Worm (Caenorhabditis elegans) whole organism, young adult: ENCODE data around the gene abu-1.
"Not testable (repeated sequence)": the region's sequence is repeated elsewhere in the genome, so short reads cannot be mapped to it uniquely, and the experiment has no call there.

ENCODE experiments used
- B0035.1 ChIP-seq: sonication (generic microtip); optimal IDR thresholded peaks from 2 replicates; lab custom pipeline; 2016; ENCODE audit warnings: missing genetic modification characterization, mild to moderate bottlenecking, missing compliant biosample characterization, missing genotype, missing genetic modification reagents
- B0261.1 ChIP-seq: sonication (generic microtip); optimal IDR thresholded peaks from 2 replicates; lab custom pipeline; 2016; ENCODE audit warnings: mild to moderate bottlenecking, missing genetic modification characterization, moderate library complexity, missing compliant biosample characterization
- B0336.3 ChIP-seq: fragments of 200-800 bp; sonication (Bioruptor generic); IDR thresholded peaks from 2 replicates; pipeline ENCODE4 v1.3.6; 2022; ENCODE audit warnings: missing genetic modification characterization, missing compliant biosample characterization
- C06A6.2 ChIP-seq: fragments of 200-800 bp; sonication (Bioruptor generic); conservative IDR thresholded peaks from 2 replicates; pipeline ENCODE4 v1.3.6; 2022; ENCODE audit warnings: missing genetic modification characterization, missing compliant biosample characterization
- C17E4.6 ChIP-seq: fragments of 200-800 bp; sonication (Bioruptor generic); IDR thresholded peaks from 2 replicates; pipeline ENCODE4 v1.3.6; 2022; ENCODE audit warnings: missing genetic modification reagents, missing genetic modification characterization, missing compliant biosample characterization
- F33H1.4 ChIP-seq: fragments of 200-800 bp; sonication (Bioruptor generic); IDR thresholded peaks from 2 replicates; pipeline ENCODE4 v1.3.6; 2022; ENCODE audit warnings: missing genetic modification reagents, missing genetic modification characterization, missing compliant biosample characterization
- F37B4.10 ChIP-seq: fragments of 200-800 bp; sonication (Bioruptor generic); IDR thresholded peaks from 2 replicates; pipeline ENCODE4 v1.3.6; 2022; ENCODE audit warnings: missing genetic modification characterization, missing compliant biosample characterization
- F39B2.1 ChIP-seq: fragments of 200-800 bp; sonication (Bioruptor generic); IDR thresholded peaks from 2 replicates; pipeline ENCODE4 v1.3.6; 2022; ENCODE audit warnings: missing genetic modification reagents, missing genetic modification characterization, missing compliant biosample characterization
- F57A8.1 ChIP-seq: fragments of 200-800 bp; sonication (Bioruptor generic); optimal IDR thresholded peaks from 2 replicates; lab custom pipeline; 2018; ENCODE audit warnings: mild to moderate bottlenecking, missing genetic modification characterization, moderate library complexity, missing compliant biosample characterization
- K12H6.12 ChIP-seq: fragments of 200-800 bp; sonication (Bioruptor generic); optimal IDR thresholded peaks from 2 replicates; lab custom pipeline; 2018; ENCODE audit warnings: mild to moderate bottlenecking, missing genetic modification characterization, missing compliant biosample characterization
- Y53F4B.3 ChIP-seq: fragments of 200-800 bp; sonication (Bioruptor generic); IDR thresholded peaks from 2 replicates; pipeline ENCODE4 v1.3.6; 2022; ENCODE audit warnings: missing genetic modification reagents, missing genetic modification characterization, missing compliant biosample characterization
- Y56A3A.18 ChIP-seq: fragments of 200-800 bp; sonication (Bioruptor generic); IDR thresholded peaks from 2 replicates; pipeline ENCODE4 v1.3.6; 2022; ENCODE audit warnings: missing genetic modification reagents, missing genetic modification characterization, missing compliant biosample characterization
- Y79H2A.3 ChIP-seq: fragments of 200-800 bp; sonication (Bioruptor generic); conservative IDR thresholded peaks from 2 replicates; pipeline ENCODE4 v1.3.6; 2022; ENCODE audit warnings: missing genetic modification reagents, missing genetic modification characterization, missing compliant biosample characterization
- Y95B8A.8 ChIP-seq: fragments of 200-800 bp; sonication (Bioruptor generic); IDR thresholded peaks from 2 replicates; pipeline ENCODE4 v1.3.6; 2022; ENCODE audit warnings: missing genetic modification reagents, missing genetic modification characterization, missing compliant biosample characterization
- ZK185.1 ChIP-seq: sonication (generic microtip); optimal IDR thresholded peaks from 2 replicates; lab custom pipeline; 2016; ENCODE audit warnings: mild to moderate bottlenecking, missing genetic modification characterization, missing compliant biosample characterization; ENCODE audit not compliant: poor library complexity, severe bottlenecking
- aptf-2 ChIP-seq: fragments of 200-800 bp; sonication (Bioruptor generic); conservative IDR thresholded peaks from 2 replicates; pipeline ENCODE4 v1.3.6; 2022; ENCODE audit warnings: missing genetic modification reagents, missing genetic modification characterization, missing compliant biosample characterization
- athp-1 ChIP-seq: sonication (generic microtip); optimal IDR thresholded peaks from 2 replicates; lab custom pipeline; 2017; ENCODE audit warnings: mild to moderate bottlenecking, missing genetic modification characterization, missing compliant biosample characterization
- bed-1 ChIP-seq: fragments of 200-800 bp; sonication (Bioruptor generic); IDR thresholded peaks from 2 replicates; pipeline ENCODE4 v1.3.6; 2022; ENCODE audit warnings: missing genetic modification reagents, missing genetic modification characterization, missing compliant biosample characterization
- cebp-1 ChIP-seq, 2 experiments: fragments of 200-800 bp in 1 of 2; sonication (Bioruptor generic) in 1 of 2; sonication (generic microtip) in 1 of 2; IDR thresholded peaks in 1 of 2; optimal IDR thresholded peaks in 1 of 2; 2 replicates each; pipeline versions ENCODE4 v1.3.6 to Lab custom; 2017 to 2022; ENCODE audit warnings: missing compliant biosample characterization in 2 of 2, missing genetic modification characterization in 2 of 2, mild to moderate bottlenecking in 1 of 2, missing genetic modification reagents in 1 of 2, moderate library complexity in 1 of 2
- ceh-91 ChIP-seq: fragments of 200-800 bp; sonication (Bioruptor generic); IDR thresholded peaks from 2 replicates; pipeline ENCODE4 v1.3.6; 2022; ENCODE audit warnings: missing genetic modification reagents, missing genetic modification characterization, missing compliant biosample characterization
- egl-44 ChIP-seq: fragments of 200-800 bp; sonication (Bioruptor generic); IDR thresholded peaks from 2 replicates; pipeline ENCODE4 v1.3.6; 2022; ENCODE audit warnings: missing genetic modification reagents, missing genetic modification characterization, missing compliant biosample characterization
- egrh-3 ChIP-seq: fragments of 200-800 bp; sonication (Bioruptor generic); IDR thresholded peaks from 2 replicates; pipeline ENCODE4 v1.3.6; 2022; ENCODE audit warnings: missing genetic modification reagents, missing genetic modification characterization, missing compliant biosample characterization
- ekl-4 ChIP-seq: fragments of 200-800 bp; sonication (Bioruptor generic); IDR thresholded peaks from 2 replicates; pipeline ENCODE4 v1.3.6; 2022; ENCODE audit warnings: missing genetic modification reagents, missing genetic modification characterization, missing compliant biosample characterization
- hmg-1.2 ChIP-seq: fragments of 200-800 bp; sonication (Bioruptor generic); IDR thresholded peaks from 2 replicates; pipeline ENCODE4 v1.3.6; 2022; ENCODE audit warnings: missing genetic modification reagents, missing genetic modification characterization, missing compliant biosample characterization
- hmg-20 ChIP-seq: fragments of 200-800 bp; sonication (Bioruptor generic); IDR thresholded peaks from 2 replicates; pipeline ENCODE4 v1.3.6; 2022; ENCODE audit warnings: missing genetic modification reagents, missing genetic modification characterization, missing compliant biosample characterization
- hrde-1 ChIP-seq: sonication (generic microtip); optimal IDR thresholded peaks from 2 replicates; lab custom pipeline; 2016; ENCODE audit warnings: missing genetic modification characterization, mild to moderate bottlenecking, missing compliant biosample characterization, moderate library complexity, missing genotype, missing genetic modification reagents, borderline replicate concordance
- lag-1 ChIP-seq: fragments of 200-800 bp; sonication (Bioruptor generic); IDR thresholded peaks from 2 replicates; pipeline ENCODE4 v1.3.6; 2022; ENCODE audit warnings: missing genetic modification reagents, missing genetic modification characterization, missing compliant biosample characterization
- let-526 ChIP-seq: fragments of 200-800 bp; sonication (Bioruptor generic); IDR thresholded peaks from 2 replicates; pipeline ENCODE4 v1.3.6; 2022; ENCODE audit warnings: missing genetic modification reagents, missing genetic modification characterization, missing compliant biosample characterization
- lin-26 ChIP-seq: fragments of 200-800 bp; sonication (Bioruptor generic); IDR thresholded peaks from 2 replicates; pipeline ENCODE4 v1.3.6; 2022; ENCODE audit warnings: missing genetic modification reagents, missing genetic modification characterization, missing compliant biosample characterization
- lin-35 ChIP-seq, 3 experiments: fragments of 150-350 bp in 2 of 3; sonication (generic microtip) in 1 of 3; optimal IDR thresholded peaks; 2 replicates each; lab custom pipeline; 2014 to 2018; ENCODE audit warnings: missing biosample characterization in 3 of 3, missing genetic modification characterization in 3 of 3, missing genetic modification reagents in 3 of 3
- lin-40 ChIP-seq: sonication (generic microtip); optimal IDR thresholded peaks from 2 replicates; lab custom pipeline; 2016; ENCODE audit warnings: missing genetic modification characterization, mild to moderate bottlenecking, missing compliant biosample characterization, missing genotype, missing genetic modification reagents
- lsl-1 ChIP-seq: fragments of 200-800 bp; sonication (Bioruptor generic); optimal IDR thresholded peaks from 2 replicates; lab custom pipeline; 2018; ENCODE audit warnings: mild to moderate bottlenecking, missing genetic modification characterization, moderate library complexity, missing compliant biosample characterization
- madf-6 ChIP-seq: fragments of 200-800 bp; sonication (Bioruptor generic); IDR thresholded peaks from 2 replicates; pipeline ENCODE4 v1.3.6; 2022; ENCODE audit warnings: missing genetic modification reagents, missing genetic modification characterization, missing compliant biosample characterization
- nfyb-1 ChIP-seq: fragments of 200-800 bp; sonication (Bioruptor generic); IDR thresholded peaks from 2 replicates; pipeline ENCODE4 v1.3.6; 2022; ENCODE audit warnings: missing genetic modification reagents, missing genetic modification characterization, missing compliant biosample characterization
- nhr-120 ChIP-seq: fragments of 200-800 bp; sonication (Bioruptor generic); IDR thresholded peaks from 2 replicates; pipeline ENCODE4 v1.3.6; 2022; ENCODE audit warnings: missing genetic modification characterization, missing compliant biosample characterization
- snpc-4 ChIP-seq, 5 experiments: fragments of 150-350 bp in 1 of 5; sonication (generic microtip) in 4 of 5; optimal IDR thresholded peaks; 2 replicates each; lab custom pipeline; 2014 to 2018; ENCODE audit warnings: missing genetic modification characterization in 5 of 5, missing biosample characterization in 3 of 5, antibody characterized with exemption in 2 of 5, mild to moderate bottlenecking in 2 of 5, missing compliant biosample characterization in 2 of 5, missing genotype in 2 of 5, moderate library complexity in 2 of 5, missing genetic modification reagents in 1 of 5
- tbp1 ChIP-seq: fragments of 200-800 bp; sonication (Bioruptor generic); optimal IDR thresholded peaks from 2 replicates; lab custom pipeline; 2018; ENCODE audit warnings: mild to moderate bottlenecking, missing genetic modification characterization, missing compliant biosample characterization
- xnd-1 ChIP-seq: sonication (generic microtip); optimal IDR thresholded peaks from 2 replicates; lab custom pipeline; 2016; ENCODE audit warnings: missing genotype, missing genetic modification reagents, missing genetic modification characterization, missing compliant biosample characterization
- ztf-18 ChIP-seq: sonication (generic microtip); optimal IDR thresholded peaks from 2 replicates; lab custom pipeline; 2016; ENCODE audit warnings: missing genotype, mild to moderate bottlenecking, missing genetic modification characterization, missing compliant biosample characterization
- ztf-26 ChIP-seq: sonication (generic microtip); optimal IDR thresholded peaks from 2 replicates; lab custom pipeline; 2017; ENCODE audit warnings: missing genetic modification characterization, missing compliant biosample characterization
- ztf-28 ChIP-seq: fragments of 200-800 bp; sonication (Bioruptor generic); IDR thresholded peaks from 2 replicates; pipeline ENCODE4 v1.3.6; 2022; ENCODE audit warnings: missing genetic modification reagents, missing genetic modification characterization, missing compliant biosample characterization
- ztf-6 ChIP-seq: fragments of 200-800 bp; sonication (Bioruptor generic); IDR thresholded peaks from 2 replicates; pipeline ENCODE4 v1.3.6; 2022; ENCODE audit warnings: missing genetic modification reagents, missing genetic modification characterization, missing compliant biosample characterization

abu-1 gene

ce11 chrV:10341905-10342328, 39.7 kb downstream of the abu-1 start, which contains the start of gene K07C5.13 (continued):
- TF ChIP-seq Y56A3A.18 (GFP tag; lab: Robert Waterston, UW) (peak; percentile 89; the same call in 1 of the 2 replicates), C06A6.2 (peak; percentile 93), F37B4.10 (peak; percentile 99), lin-35 (GFP tag; optimal IDR thresholded peaks at IDR 0.05; lab: Kevin White, UChicago) (peak in 1 of 3 experiments; percentile 57), hmg-1.2 (GFP tag; lab: Robert Waterston, UW) (peak; percentile 83), egrh-3 (peak; percentile 43), Y53F4B.3 (GFP tag; lab: Robert Waterston, UW) (0 out of 2 replicates have a peak, but pooled peaks have one; percentile 45), C17E4.6 (peak; percentile 87), lin-26 (GFP tag; lab: Robert Waterston, UW) (peak; percentile 79), madf-6 (GFP tag; lab: Robert Waterston, UW) (peak; percentile 86), lag-1 (GFP tag; lab: Robert Waterston, UW) (peak; percentile 83; the same call in 1 of the 2 replicates), K12H6.12 (tag; lab: Kevin White, UChicago) (peak; percentile 23), F33H1.4 (GFP tag; lab: Robert Waterston, UW) (peak; percentile 68), B0035.1 (tag; lab: Kevin White, UChicago) (peak; percentile 67), B0336.3 (GFP tag; lab: Robert Waterston, UW) (peak; percentile 88), egl-44 (GFP tag; lab: Robert Waterston, UW) (peak; percentile 89; the same call in 1 of the 2 replicates), aptf-2 (GFP tag; lab: Robert Waterston, UW) (peak; percentile 91), ztf-26 (tag; lab: Kevin White, UChicago) (peak; percentile 91), ceh-91 (peak; percentile 89), bed-1 (GFP tag; lab: Robert Waterston, UW) (0 out of 2 replicates have a peak, but pooled peaks have one; percentile 51), hmg-20 (GFP tag; lab: Robert Waterston, UW) (peak; percentile 83), ZK185.1 (tag; lab: Kevin White, UChicago) (peak; percentile 43), tbp1 (GFP tag; lab: Kevin White, UChicago) (peak; percentile 73), F39B2.1 (GFP tag; lab: Robert Waterston, UW) (peak; percentile 100), Y79H2A.3 (GFP tag; lab: Robert Waterston, UW) (peak; percentile 86), lsl-1 (GFP tag; lab: Kevin White, UChicago) (peak; percentile 51), ztf-28 (GFP tag; lab: Robert Waterston, UW) (peak; percentile 88; the same call in 1 of the 2 replicates), ztf-6 (GFP tag; lab: Robert Waterston, UW) (peak; percentile 68; the same call in 1 of the 2 replicates), nfyb-1 (peak; percentile 95), athp-1 (tag; lab: Kevin White, UChicago) (peak; percentile 50), lin-40 (peak; percentile 93), snpc-4 (tag; optimal IDR thresholded peaks at IDR 0.05; lab: Kevin White, UChicago) (peak in 2 of 4 experiments; percentile 69 to 72), ztf-18 (peak; percentile 96), cebp-1 (GFP tag; IDR thresholded peaks at IDR 0.05; lab: Robert Waterston, UW) (peak; percentile 69), cebp-1 (tag; optimal IDR thresholded peaks at IDR 0.05; lab: Kevin White, UChicago) (peak; percentile 82)
- not testable (repeated sequence) for TF ChIP-seq snpc-4 (GFP tag; optimal IDR thresholded peaks at IDR 0.05; lab: Kevin White, UChicago)
- TF ChIP-seq, all 124 proteins: peak for 77; not testable (repeated sequence) for 47

ce11 chrV:10339200-10339599, 42.4 kb downstream of the abu-1 start, which contains the start of gene K07C5.2:
TSS of gene K07C5.2 (plus strand) at chrV:10339500.
- no peak for TF ChIP-seq Y53F4B.3 (GFP tag; lab: Robert Waterston, UW)
- TF ChIP-seq B0261.1 (tag; lab: Kevin White, UChicago) = no peak
- no peak for TF ChIP-seq hmg-1.2 (GFP tag; lab: Robert Waterston, UW)
- TF ChIP-seq xnd-1 = no peak
- no peak for TF ChIP-seq C17E4.6
- TF ChIP-seq F57A8.1 (GFP tag; lab: Kevin White, UChicago) = no peak
- TF ChIP-seq hrde-1 (tag; lab: Kevin White, UChicago) = no peak
- no peak for TF ChIP-seq ekl-4 (GFP tag; lab: Robert Waterston, UW)
- TF ChIP-seq ceh-91 = no peak
- TF ChIP-seq nhr-120 (GFP tag; lab: Robert Waterston, UW) = no peak
- no peak for TF ChIP-seq Y95B8A.8 (GFP tag; lab: Robert Waterston, UW)
- no peak for TF ChIP-seq let-526 (GFP tag; lab: Robert Waterston, UW)
